Fruit fly (Drosophila melanogaster): Measurements from ENCODE around the gene CG1677.

The CG1677 gene

DNA sequence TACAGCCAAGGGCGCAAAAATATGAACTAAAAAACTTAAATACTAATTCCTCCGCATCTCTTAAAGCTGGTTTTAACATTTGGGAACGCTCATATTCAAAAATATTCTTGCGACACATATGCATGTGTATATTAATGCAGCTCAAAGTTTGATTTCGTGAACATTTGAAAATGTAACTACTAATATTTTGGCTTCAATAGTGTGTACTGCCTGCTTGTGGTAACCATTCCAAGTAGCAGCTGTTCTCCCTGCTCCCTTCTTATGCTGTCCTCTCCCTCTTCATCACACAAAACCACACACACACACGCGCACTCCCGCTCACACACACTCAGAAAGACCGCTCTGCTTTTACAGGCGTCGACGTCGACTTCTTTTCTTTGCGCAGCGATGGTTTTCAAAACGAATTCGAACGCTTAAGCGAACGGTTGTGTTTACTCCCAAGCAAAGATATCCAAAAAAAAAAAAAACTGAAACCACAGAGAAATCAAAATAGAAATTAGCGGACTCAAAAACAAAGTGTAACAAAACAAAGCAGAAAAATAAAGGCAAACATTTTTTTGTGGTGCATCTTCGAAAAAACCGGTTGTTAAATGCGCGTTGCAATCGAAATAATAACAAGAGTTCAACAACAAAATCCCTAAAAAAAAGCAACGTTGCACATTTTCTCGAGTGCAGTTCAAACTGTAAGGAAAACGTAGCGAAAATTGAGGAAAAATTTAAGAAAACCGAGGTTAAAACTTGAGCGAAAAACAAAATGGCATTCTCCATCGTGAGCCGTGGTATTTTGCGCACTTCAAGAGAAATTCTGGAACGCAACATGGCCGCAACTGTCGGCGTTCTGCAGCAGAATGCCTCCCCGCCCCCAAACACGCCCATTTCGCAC, 68.4 kb downstream of the CG1677 start, which contains the start of gene CBP (continued):
- peak; percentile 84 for TF ChIP-seq ro (GFP tag; IDR thresholded peaks at IDR 0.05)
- TF ChIP-seq bbx (GFP tag; IDR thresholded peaks at IDR 0.05; ENCODE audit: partially characterized antibody) = peak; percentile 30; the same call in 1 of the 2 replicates
- peak; percentile 94 for TF ChIP-seq fd102C (GFP tag; optimal IDR thresholded peaks at IDR 0.05)
- peak; percentile 95 for TF ChIP-seq CG31441 (GFP tag; IDR thresholded peaks at IDR 0.05)
- TF ChIP-seq dimm (GFP tag; IDR thresholded peaks at IDR 0.05) = peak; percentile 82
- peak; percentile 98 for TF ChIP-seq ara (GFP tag; IDR thresholded peaks at IDR 0.05)
- TF ChIP-seq CG13296 (GFP tag; optimal IDR thresholded peaks at IDR 0.05) = peak; percentile 97
- no peak for TF ChIP-seq hb (GFP tag; IDR thresholded peaks at IDR 0.05; ENCODE audit: partially characterized antibody)
- TF ChIP-seq psq (GFP tag; optimal IDR thresholded peaks at IDR 0.05) = peak; percentile 96
- peak; percentile 96 for TF ChIP-seq lilli (GFP tag; optimal IDR thresholded peaks at IDR 0.05)
- peak; percentile 87 for TF ChIP-seq CG6654 (GFP tag; optimal IDR thresholded peaks at IDR 0.05)
- peak; percentile 98 for TF ChIP-seq CG4424 (GFP tag; optimal IDR thresholded peaks at IDR 0.05)
- TF ChIP-seq dm (GFP tag; optimal IDR thresholded peaks at IDR 0.05) = peak; percentile 93
- peak; percentile 99 for TF ChIP-seq nmo (GFP tag; optimal IDR thresholded peaks at IDR 0.05)
- TF ChIP-seq scrt (GFP tag; optimal IDR thresholded peaks at IDR 0.05) = peak; percentile 94
- peak; percentile 98 for TF ChIP-seq Antp (GFP tag; optimal IDR thresholded peaks at IDR 0.05)
- no peak for TF ChIP-seq pita (GFP tag; optimal IDR thresholded peaks at IDR 0.05)
- TF ChIP-seq Rx (GFP tag; IDR thresholded peaks at IDR 0.05) = peak; percentile 93
- peak; percentile 97 for TF ChIP-seq CG18619 (GFP tag; optimal IDR thresholded peaks at IDR 0.05)
- 0 out of 2 replicates have a peak, but pooled peaks have one; percentile 16 for TF ChIP-seq unc-4 (GFP tag; IDR thresholded peaks at IDR 0.05; ENCODE audit: partially characterized antibody)
- TF ChIP-seq toy (GFP tag; IDR thresholded peaks at IDR 0.05) = peak; percentile 80
- TF ChIP-seq dmrt11E (tag; optimal IDR thresholded peaks at IDR 0.05) = peak; percentile 99
- TF ChIP-seq CG11093 (GFP tag; IDR thresholded peaks at IDR 0.05) = peak; percentile 89
- TF ChIP-seq gsb (GFP tag; IDR thresholded peaks at IDR 0.05) = peak; percentile 86
- peak; percentile 98 for TF ChIP-seq org-1 (GFP tag; optimal IDR thresholded peaks at IDR 0.05)
- TF ChIP-seq kni (GFP tag; optimal IDR thresholded peaks at IDR 0.05) = peak; percentile 96
- TF ChIP-seq bigmax (GFP tag; optimal IDR thresholded peaks at IDR 0.05) = peak; percentile 79
- TF ChIP-seq crol (GFP tag; IDR thresholded peaks at IDR 0.05) = peak; percentile 95
- peak; percentile 96 for TF ChIP-seq cato (GFP tag; optimal IDR thresholded peaks at IDR 0.05; ENCODE audit: borderline replicate concordance)
- peak; percentile 93 for TF ChIP-seq eyg (GFP tag; optimal IDR thresholded peaks at IDR 0.05)
- TF ChIP-seq Deaf1 (tag; optimal IDR thresholded peaks at IDR 0.05) = peak; percentile 85
- peak; percentile 79 for TF ChIP-seq Sry-β (GFP tag; optimal IDR thresholded peaks at IDR 0.05)
- peak; percentile 95 for TF ChIP-seq E2f1 (GFP tag; IDR thresholded peaks at IDR 0.05)
- peak; percentile 98 for TF ChIP-seq salm (tag; optimal IDR thresholded peaks at IDR 0.05)
- TF ChIP-seq Six4 (GFP tag; optimal IDR thresholded peaks at IDR 0.05) = peak; percentile 98
- no peak for TF ChIP-seq CG14860 (GFP tag; IDR thresholded peaks at IDR 0.05; ENCODE audit: partially characterized antibody)
- TF ChIP-seq CG3726 (GFP tag; IDR thresholded peaks at IDR 0.05) = peak; percentile 95
- peak; percentile 95 for TF ChIP-seq CG32772 (GFP tag; IDR thresholded peaks at IDR 0.05)
- TF ChIP-seq CG10147 (GFP tag; optimal IDR thresholded peaks at IDR 0.05) = peak; percentile 95
- peak; percentile 85 for TF ChIP-seq Hey (tag; optimal IDR thresholded peaks at IDR 0.05)
- TF ChIP-seq Oli (tag; optimal IDR thresholded peaks at IDR 0.05) = peak; percentile 99
- TF ChIP-seq CG8765 (GFP tag; IDR thresholded peaks at IDR 0.05) = peak; percentile 95
- TF ChIP-seq CG4617 (GFP tag; optimal IDR thresholded peaks at IDR 0.05; ENCODE audit: borderline replicate concordance) = peak; percentile 95
- TF ChIP-seq Hmr (GFP tag; optimal IDR thresholded peaks at IDR 0.05) = peak; percentile 97
- TF ChIP-seq tll (GFP tag; optimal IDR thresholded peaks at IDR 0.05) = peak in 1 of 2 experiments; percentile 73
- TF ChIP-seq Opbp (GFP tag; IDR thresholded peaks at IDR 0.05; ENCODE audit: partially characterized antibody) = 0 out of 3 replicates have a peak, but pooled peaks have one; percentile 31
- TF ChIP-seq CG30020 (tag; optimal IDR thresholded peaks at IDR 0.05) = peak; percentile 84

Measured in whole organism, embryonic.